Fruit fly (Drosophila melanogaster) whole organism, embryonic: ENCODE measurements around the gene PPP4R2r.

Experiments used
- ATbp ChIP-seq: fragments of 200-800 bp; sonication (Bioruptor generic); optimal IDR thresholded peaks from 2 replicates; lab custom pipeline; 2017; ENCODE audit warnings: missing biosample characterization, mild to moderate bottlenecking, missing genetic modification characterization, missing genetic modification reagents
- Antp ChIP-seq: fragments of 200-800 bp; sonication (Bioruptor generic); optimal IDR thresholded peaks from 3 replicates; lab custom pipeline; 2016; ENCODE audit warnings: missing biosample characterization, missing genetic modification characterization
- Bgb ChIP-seq: fragments of 200-800 bp; sonication (Bioruptor generic); IDR thresholded peaks from 2 replicates; pipeline ENCODE4 v1.3.6; 2022; ENCODE audit warnings: missing biosample characterization, missing genetic modification characterization; ENCODE audit not compliant: partially characterized antibody
- BtbVII ChIP-seq: fragments of 200-800 bp; sonication (Bioruptor generic); optimal IDR thresholded peaks from 3 replicates; lab custom pipeline; 2017; ENCODE audit warnings: missing biosample characterization, mild to moderate bottlenecking, missing genetic modification characterization
- CG11085 ChIP-seq: fragments of 200-800 bp; sonication (Bioruptor generic); IDR thresholded peaks from 2 replicates; pipeline ENCODE4 v1.3.6; 2022; ENCODE audit warnings: missing biosample characterization, missing genetic modification characterization
- CG11398 ChIP-seq: fragments of 200-800 bp; sonication (Bioruptor generic); optimal IDR thresholded peaks from 2 replicates; lab custom pipeline; 2016; ENCODE audit warnings: missing biosample characterization, missing genetic modification characterization
- CG12391 ChIP-seq: fragments of 200-800 bp; sonication (Bioruptor generic); optimal IDR thresholded peaks from 3 replicates; lab custom pipeline; 2018; ENCODE audit warnings: missing biosample characterization, mild to moderate bottlenecking, missing genetic modification characterization, moderate library complexity
- CG15479 ChIP-seq: fragments of 200-800 bp; sonication (Bioruptor generic); optimal IDR thresholded peaks from 3 replicates; lab custom pipeline; 2019; ENCODE audit warnings: missing biosample characterization, mild to moderate bottlenecking, missing genetic modification characterization, moderate library complexity
- CG1647 ChIP-seq: fragments of 200-800 bp; sonication (Bioruptor generic); optimal IDR thresholded peaks from 3 replicates; lab custom pipeline; 2016; ENCODE audit warnings: missing biosample characterization, missing genetic modification characterization
- CG2120 ChIP-seq: fragments of 200-800 bp; sonication (Bioruptor generic); optimal IDR thresholded peaks from 3 replicates; lab custom pipeline; 2016; ENCODE audit warnings: missing biosample characterization, missing genetic modification characterization
- CG2889 ChIP-seq: fragments of 200-800 bp; sonication (Bioruptor generic); IDR thresholded peaks from 3 replicates; pipeline ENCODE4 v1.3.6; 2022; ENCODE audit warnings: missing biosample characterization, missing genetic modification characterization
- CG32767 ChIP-seq: fragments of 200-800 bp; sonication (Bioruptor generic); IDR thresholded peaks from 2 replicates; pipeline ENCODE4 v1.3.6; 2022; ENCODE audit warnings: missing biosample characterization, missing genetic modification characterization
- CG3281 ChIP-seq: fragments of 200-800 bp; sonication (Bioruptor generic); optimal IDR thresholded peaks from 3 replicates; lab custom pipeline; 2017; ENCODE audit warnings: missing biosample characterization, mild to moderate bottlenecking, missing genetic modification characterization
- CG3995 ChIP-seq: fragments of 200-800 bp; sonication (Bioruptor generic); optimal IDR thresholded peaks from 3 replicates; lab custom pipeline; 2016; ENCODE audit warnings: missing biosample characterization, missing genetic modification characterization
- CG4617 ChIP-seq: fragments of 200-800 bp; sonication (Bioruptor generic); optimal IDR thresholded peaks from 3 replicates; lab custom pipeline; 2016; ENCODE audit warnings: missing biosample characterization, missing genetic modification characterization, borderline replicate concordance
- CG6254 ChIP-seq: fragments of 200-800 bp; sonication (Bioruptor generic); optimal IDR thresholded peaks from 3 replicates; lab custom pipeline; 2017; ENCODE audit warnings: mild to moderate bottlenecking, missing biosample characterization, missing genetic modification reagents, missing genetic modification characterization
- CG6272 ChIP-seq: fragments of 200-800 bp; sonication (Bioruptor generic); IDR thresholded peaks from 2 replicates; pipeline ENCODE4 v1.3.6; 2022; ENCODE audit warnings: missing biosample characterization, missing genetic modification characterization
- CG6765 ChIP-seq: fragments of 200-800 bp; sonication (Bioruptor generic); optimal IDR thresholded peaks from 3 replicates; lab custom pipeline; 2017; ENCODE audit warnings: missing biosample characterization, mild to moderate bottlenecking, missing genetic modification characterization
- CG7556 ChIP-seq: fragments of 200-800 bp; sonication (Bioruptor generic); optimal IDR thresholded peaks from 2 replicates; lab custom pipeline; 2017; ENCODE audit warnings: missing biosample characterization, mild to moderate bottlenecking, missing genetic modification characterization
- CG8388 ChIP-seq: fragments of 200-800 bp; sonication (Bioruptor generic); optimal IDR thresholded peaks from 2 replicates; lab custom pipeline; 2019; ENCODE audit warnings: missing biosample characterization, mild to moderate bottlenecking, missing genetic modification characterization, moderate library complexity
- CoRest ChIP-seq: fragments of 200-800 bp; sonication (Bioruptor generic); optimal IDR thresholded peaks from 3 replicates; lab custom pipeline; 2018; ENCODE audit warnings: missing biosample characterization, mild to moderate bottlenecking, missing genetic modification characterization, moderate library complexity
- CrebB ChIP-seq: fragments of 200-800 bp; sonication (Bioruptor generic); optimal IDR thresholded peaks from 3 replicates; lab custom pipeline; 2018; ENCODE audit warnings: missing biosample characterization, mild to moderate bottlenecking, missing genetic modification characterization
- Dad ChIP-seq: fragments of 200-800 bp; sonication (Bioruptor generic); optimal IDR thresholded peaks from 3 replicates; lab custom pipeline; 2016; ENCODE audit warnings: missing biosample characterization, missing genetic modification characterization
- Dek ChIP-seq: fragments of 200-800 bp; sonication (Bioruptor generic); optimal IDR thresholded peaks from 3 replicates; lab custom pipeline; 2019; ENCODE audit warnings: missing biosample characterization, mild to moderate bottlenecking, missing genetic modification characterization, moderate library complexity
- Dll ChIP-seq: fragments of 200-800 bp; sonication (Bioruptor generic); IDR thresholded peaks from 4 replicates; pipeline ENCODE4 v1.3.6; 2022; ENCODE audit warnings: missing biosample characterization, missing genetic modification characterization; ENCODE audit not compliant: partially characterized antibody
- Doc2 ChIP-seq: fragments of 200-800 bp; sonication (Bioruptor generic); IDR thresholded peaks from 2 replicates; pipeline ENCODE4 v1.3.6; 2022; ENCODE audit warnings: missing biosample characterization, missing genetic modification characterization
- E2f1 ChIP-seq: fragments of 200-800 bp; sonication (Bioruptor generic); IDR thresholded peaks from 2 replicates; pipeline ENCODE4 v1.3.6; 2022; ENCODE audit warnings: missing biosample characterization, missing genetic modification characterization
- Elba2 ChIP-seq: fragments of 200-800 bp; sonication (Bioruptor generic); optimal IDR thresholded peaks from 3 replicates; lab custom pipeline; 2016; ENCODE audit warnings: missing biosample characterization, missing genetic modification characterization
- Fer3 ChIP-seq: fragments of 200-800 bp; sonication (Bioruptor generic); optimal IDR thresholded peaks from 2 replicates; lab custom pipeline; 2018; ENCODE audit warnings: missing biosample characterization, mild to moderate bottlenecking, missing genetic modification characterization, moderate library complexity
- Hmr ChIP-seq: fragments of 200-800 bp; sonication (Bioruptor generic); optimal IDR thresholded peaks from 3 replicates; lab custom pipeline; 2017; ENCODE audit warnings: mild to moderate bottlenecking, missing biosample characterization, missing genetic modification reagents, missing genetic modification characterization
- Hr39 ChIP-seq: fragments of >200 bp; optimal IDR thresholded peaks from 2 replicates; lab custom pipeline; 2017
- NK7.1 ChIP-seq: fragments of 200-800 bp; sonication (Bioruptor generic); optimal IDR thresholded peaks from 3 replicates; lab custom pipeline; 2016; ENCODE audit warnings: missing biosample characterization, missing genetic modification characterization
- Nf-YA ChIP-seq: fragments of 200-800 bp; sonication (Bioruptor generic); IDR thresholded peaks from 2 replicates; pipeline ENCODE4 v1.3.6; 2022; ENCODE audit warnings: missing biosample characterization, missing genetic modification characterization
- Rfx ChIP-seq: fragments of 200-800 bp; sonication (Bioruptor generic); IDR thresholded peaks from 2 replicates; pipeline ENCODE4 v1.3.6; 2022; ENCODE audit warnings: missing biosample characterization, missing genetic modification characterization
- ab ChIP-seq: fragments of 200-800 bp; sonication (Bioruptor generic); optimal IDR thresholded peaks from 2 replicates; lab custom pipeline; 2016; ENCODE audit warnings: missing biosample characterization, missing genetic modification characterization
- aop ChIP-seq: fragments of 200-800 bp; sonication (Bioruptor generic); IDR thresholded peaks from 2 replicates; pipeline ENCODE4 v1.3.6; 2022; ENCODE audit warnings: missing biosample characterization, missing genetic modification characterization
- cg ChIP-seq: fragments of 200-800 bp; sonication (Bioruptor generic); optimal IDR thresholded peaks from 3 replicates; lab custom pipeline; 2019; ENCODE audit warnings: missing biosample characterization, mild to moderate bottlenecking, missing genetic modification characterization, moderate library complexity
- disco-r ChIP-seq: fragments of 200-800 bp; sonication (Bioruptor generic); optimal IDR thresholded peaks from 2 replicates; lab custom pipeline; 2016; ENCODE audit warnings: missing biosample characterization, missing genetic modification characterization
- fd64A ChIP-seq: fragments of 200-800 bp; sonication (Bioruptor generic); optimal IDR thresholded peaks from 3 replicates; lab custom pipeline; 2018; ENCODE audit warnings: missing biosample characterization, mild to moderate bottlenecking, missing genetic modification characterization
- fu2 ChIP-seq: fragments of 200-800 bp; sonication (Bioruptor generic); optimal IDR thresholded peaks from 2 replicates; lab custom pipeline; 2016; ENCODE audit warnings: missing biosample characterization, missing genetic modification characterization
- gt ChIP-seq: fragments of 200-800 bp; sonication (Bioruptor generic); IDR thresholded peaks from 2 replicates; pipeline ENCODE4 v1.3.6; 2022; ENCODE audit warnings: missing biosample characterization, missing genetic modification characterization
- hbn ChIP-seq: fragments of 200-800 bp; sonication (Bioruptor generic); IDR thresholded peaks from 2 replicates; pipeline ENCODE4 v1.3.6; 2022; ENCODE audit warnings: missing biosample characterization, missing genetic modification characterization; ENCODE audit not compliant: partially characterized antibody
- lmd ChIP-seq: fragments of 200-800 bp; sonication (Bioruptor generic); IDR thresholded peaks from 2 replicates; pipeline ENCODE4 v1.3.6; 2022; ENCODE audit warnings: missing biosample characterization, missing genetic modification characterization
- nerfin-2 ChIP-seq: fragments of 200-800 bp; sonication (Bioruptor generic); IDR thresholded peaks from 2 replicates; pipeline ENCODE4 v1.3.6; 2022; ENCODE audit warnings: missing biosample characterization, missing genetic modification characterization; ENCODE audit not compliant: partially characterized antibody
- oc ChIP-seq: fragments of 200-800 bp; sonication (Bioruptor generic); optimal IDR thresholded peaks from 2 replicates; lab custom pipeline; 2018; ENCODE audit warnings: missing biosample characterization, mild to moderate bottlenecking, missing genetic modification characterization, moderate library complexity
- odd ChIP-seq: fragments of 200-800 bp; sonication (Bioruptor generic); optimal IDR thresholded peaks from 2 replicates; lab custom pipeline; 2017; ENCODE audit warnings: missing biosample characterization, mild to moderate bottlenecking, missing genetic modification characterization
- org-1 ChIP-seq: fragments of 200-800 bp; sonication (Bioruptor generic); optimal IDR thresholded peaks from 2 replicates; lab custom pipeline; 2017; ENCODE audit warnings: missing biosample characterization, missing genetic modification characterization
- pnt ChIP-seq: fragments of 200-800 bp; sonication (Bioruptor generic); optimal IDR thresholded peaks from 3 replicates; lab custom pipeline; 2016; ENCODE audit warnings: missing biosample characterization, missing genetic modification characterization
- sna ChIP-seq: fragments of 200-800 bp; sonication (Bioruptor generic); IDR thresholded peaks from 2 replicates; pipeline ENCODE4 v1.3.6; 2022; ENCODE audit warnings: missing biosample characterization, missing genetic modification characterization; ENCODE audit not compliant: partially characterized antibody
- zfh2 ChIP-seq: fragments of 200-800 bp; sonication (Bioruptor generic); optimal IDR thresholded peaks from 2 replicates; lab custom pipeline; 2016; ENCODE audit warnings: missing biosample characterization, missing genetic modification characterization

The PPP4R2r gene

DNA sequence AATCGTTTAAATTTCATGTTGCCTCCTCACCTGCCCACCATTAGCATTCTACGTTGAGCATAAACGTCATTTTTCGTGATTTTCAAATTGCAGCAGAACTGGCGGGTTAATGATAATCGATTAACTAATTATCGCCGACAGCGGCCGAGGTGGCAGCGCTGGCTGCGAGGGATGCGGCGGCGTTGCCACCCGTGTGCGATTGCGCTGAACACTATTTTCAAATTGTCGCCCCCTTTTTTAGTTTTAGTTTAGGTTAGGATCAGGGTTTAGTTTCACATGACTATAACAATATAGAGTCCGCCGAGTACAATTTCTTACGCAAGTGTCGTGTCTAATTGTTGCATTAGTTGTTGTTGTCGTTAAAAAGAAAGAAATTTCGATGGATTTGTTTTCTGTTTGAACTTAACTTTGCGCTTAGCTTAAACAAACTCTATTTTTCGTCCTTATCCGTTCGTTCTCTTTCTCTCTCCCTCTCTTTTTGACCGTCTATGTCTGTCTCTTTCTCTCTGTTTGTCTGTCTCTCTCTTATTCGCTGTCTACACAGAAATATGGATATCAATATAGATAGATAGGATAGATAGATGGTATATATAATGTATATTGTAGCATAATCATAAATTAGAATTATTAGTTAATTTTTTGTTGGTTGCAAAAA is 15.5 kb upstream of the PPP4R2r start (continued):
- TF ChIP-seq sna (no peak), CG11398 (GFP tag; lab: Kevin White, UChicago) (no peak), nerfin-2 (GFP tag; lab: Robert Waterston, UW) (peak; percentile 55; the same call in 1 of the 2 replicates), Doc2 (GFP tag; lab: Robert Waterston, UW) (no peak), gt (no peak), Bgb (GFP tag; lab: Robert Waterston, UW) (peak; percentile 68; the same call in 1 of the 2 replicates), oc (tag; lab: Kevin White, UChicago) (no peak), CG3281 (no peak), disco-r (GFP tag; lab: Kevin White, UChicago) (no peak), CG4617 (GFP tag; lab: Kevin White, UChicago) (no peak), odd (no peak), aop (GFP tag; lab: Robert Waterston, UW) (no peak), Antp (GFP tag; lab: Kevin White, UChicago) (peak; percentile 36), Fer3 (tag; lab: Kevin White, UChicago) (no peak), fu2 (no peak), CG12391 (tag; lab: Kevin White, UChicago) (no peak), Nf-YA (GFP tag; lab: Robert Waterston, UW) (no peak), CG2889 (GFP tag; lab: Robert Waterston, UW) (peak; percentile 53; the same call in 2 of the 3 replicates), Hmr (GFP tag; lab: Kevin White, UChicago) (no peak), org-1 (GFP tag; lab: Kevin White, UChicago) (no peak), Elba2 (GFP tag; lab: Kevin White, UChicago) (peak; percentile 35), Hr39 (lab: Kevin White, UChicago) (no peak), zfh2 (GFP tag; lab: Kevin White, UChicago) (peak; percentile 25), CrebB (tag; lab: Kevin White, UChicago) (no peak), CG6765 (GFP tag; lab: Kevin White, UChicago) (no peak), BtbVII (no peak), NK7.1 (GFP tag; lab: Kevin White, UChicago) (no peak), CG3995 (GFP tag; lab: Kevin White, UChicago) (no peak), E2f1 (GFP tag; lab: Robert Waterston, UW) (no peak), CG8388 (no peak), hbn (GFP tag; lab: Robert Waterston, UW) (peak; percentile 29; the same call in 1 of the 2 replicates), CoRest (tag; lab: Kevin White, UChicago) (peak; percentile 45), ATbp (GFP tag; lab: Kevin White, UChicago) (no peak), lmd (GFP tag; lab: Robert Waterston, UW) (no peak), pnt (GFP tag; lab: Kevin White, UChicago) (peak; percentile 20), Dad (GFP tag; lab: Kevin White, UChicago) (no peak), Dek (no peak), CG15479 (GFP tag; lab: Kevin White, UChicago) (peak; percentile 3), Rfx (GFP tag; lab: Robert Waterston, UW) (0 out of 2 replicates have a peak, but pooled peaks have one; percentile 21), Dll (GFP tag; lab: Robert Waterston, UW) (peak; percentile 51; the same call in 2 of the 4 replicates), CG1647 (no peak), CG7556 (GFP tag; lab: Kevin White, UChicago) (no peak), cg (GFP tag; lab: Kevin White, UChicago) (no peak), fd64A (GFP tag; lab: Kevin White, UChicago) (no peak), CG2120 (peak; percentile 28), CG6272 (GFP tag; lab: Robert Waterston, UW) (no peak), CG6254 (GFP tag; lab: Kevin White, UChicago) (no peak), CG11085 (GFP tag; lab: Robert Waterston, UW) (no peak), ab (GFP tag; lab: Kevin White, UChicago) (no peak), CG32767 (GFP tag; lab: Robert Waterston, UW) (no peak)
